Fruit fly (Drosophila melanogaster) whole organism, wandering third instar larva: ENCODE data around the gene Irk1.

Experiments used
- Abd-B ChIP-seq: fragments of >200 bp; optimal IDR thresholded peaks from 2 replicates; lab custom pipeline; 2017; ENCODE audit warnings: missing biosample characterization, missing genetic modification characterization
- CG32264 ChIP-seq: fragments of 200-800 bp; sonication (Bioruptor generic); optimal IDR thresholded peaks from 2 replicates; lab custom pipeline; 2016; ENCODE audit warnings: missing biosample characterization, missing genetic modification characterization
- CG9705 ChIP-seq: fragments of 200-800 bp; sonication (Bioruptor generic); optimal IDR thresholded peaks from 2 replicates; lab custom pipeline; 2018; ENCODE audit warnings: missing biosample characterization, mild to moderate bottlenecking, missing genetic modification characterization
- CrebA ChIP-seq: fragments of 200-800 bp; sonication (Bioruptor generic); optimal IDR thresholded peaks from 2 replicates; lab custom pipeline; 2016; ENCODE audit warnings: missing biosample characterization, mild to moderate bottlenecking, missing genetic modification characterization, borderline replicate concordance
- Dfd ChIP-seq: fragments of >200 bp; optimal IDR thresholded peaks from 2 replicates; lab custom pipeline; 2017; ENCODE audit warnings: missing biosample characterization, missing genetic modification characterization
- Dif ChIP-seq: fragments of 200-275, 200-300 bp; sonication (Bioruptor generic); optimal IDR thresholded peaks from 2 replicates; lab custom pipeline; 2018; ENCODE audit warnings: missing biosample characterization, missing genetic modification characterization; ENCODE audit not compliant: partially characterized antibody
- GATAd ChIP-seq: sonication (Bioruptor generic); optimal IDR thresholded peaks from 2 replicates; lab custom pipeline; 2016; ENCODE audit warnings: missing biosample characterization, missing genetic modification characterization
- HLH106 ChIP-seq: fragments of 200-800 bp; optimal IDR thresholded peaks from 3 replicates; lab custom pipeline; 2019; ENCODE audit warnings: missing biosample characterization, mild to moderate bottlenecking, missing genetic modification characterization, moderate library complexity
- Hnf4 ChIP-seq: fragments of 200-800 bp; sonication (Bioruptor generic); optimal IDR thresholded peaks from 2 replicates; lab custom pipeline; 2016; ENCODE audit warnings: missing biosample characterization, mild to moderate bottlenecking, missing genetic modification characterization
- Hr78 ChIP-seq: fragments of >200 bp; optimal IDR thresholded peaks from 2 replicates; lab custom pipeline; 2017; ENCODE audit warnings: missing biosample characterization, missing genetic modification characterization
- Hr83 ChIP-seq: fragments of 200-300 bp; sonication (Bioruptor generic); optimal IDR thresholded peaks from 2 replicates; lab custom pipeline; 2016; ENCODE audit warnings: missing biosample characterization, mild to moderate bottlenecking, missing genetic modification characterization, moderate library complexity; ENCODE audit not compliant: poor library complexity, severe bottlenecking
- Jra ChIP-seq: sonication (Bioruptor generic); optimal IDR thresholded peaks from 2 replicates; lab custom pipeline; 2016; ENCODE audit warnings: missing biosample characterization, missing genetic modification characterization
- Mio ChIP-seq: sonication (Bioruptor generic); optimal IDR thresholded peaks from 2 replicates; lab custom pipeline; 2016; ENCODE audit warnings: missing biosample characterization, missing genetic modification characterization
- Myc ChIP-seq: fragments of >200 bp; optimal IDR thresholded peaks from 2 replicates; lab custom pipeline; 2017
- N ChIP-seq: fragments of >200 bp; optimal IDR thresholded peaks from 2 replicates; lab custom pipeline; 2018; ENCODE audit warnings: missing biosample characterization, missing external identifiers, missing genetic modification characterization
- OdsH ChIP-seq: fragments of 200-800 bp; sonication (Bioruptor generic); optimal IDR thresholded peaks from 2 replicates; lab custom pipeline; 2016; ENCODE audit warnings: missing biosample characterization, mild to moderate bottlenecking, missing genetic modification characterization
- Rel ChIP-seq, 2 experiments: fragments of 200-800 bp; sonication (Bioruptor generic) in 1 of 2; optimal IDR thresholded peaks; 2 replicates in 1 of 2; 3 replicates in 1 of 2; lab custom pipeline; 2016 to 2019; ENCODE audit warnings: mild to moderate bottlenecking in 2 of 2, missing biosample characterization in 2 of 2, missing genetic modification characterization in 2 of 2, moderate library complexity in 1 of 2
- Sp1 ChIP-seq: fragments of 200-800 bp; sonication (Bioruptor generic); optimal IDR thresholded peaks from 3 replicates; lab custom pipeline; 2019; ENCODE audit warnings: missing biosample characterization, mild to moderate bottlenecking, missing genetic modification characterization, moderate library complexity
- Vsx2 ChIP-seq: fragments of 200-300, 225-300 bp; sonication (Bioruptor generic); optimal IDR thresholded peaks from 2 replicates; lab custom pipeline; 2018; ENCODE audit warnings: missing biosample characterization, missing genetic modification characterization; ENCODE audit not compliant: partially characterized antibody
- br ChIP-seq: fragments of 200-800 bp; sonication (Bioruptor generic); optimal IDR thresholded peaks from 2 replicates; lab custom pipeline; 2016; ENCODE audit warnings: missing biosample characterization, missing genetic modification characterization
- brk ChIP-seq: fragments of 200-800 bp; sonication (Bioruptor generic); optimal IDR thresholded peaks from 2 replicates; lab custom pipeline; 2016; ENCODE audit warnings: missing biosample characterization, mild to moderate bottlenecking, missing genetic modification characterization
- dl ChIP-seq, 2 experiments: fragments of 175-275, 200-275 bp in 1 of 2; fragments of 200-275 bp in 1 of 2; sonication (Bioruptor generic); optimal IDR thresholded peaks; lab custom pipeline; 2018; ENCODE audit warnings: mild to moderate bottlenecking in 2 of 2, missing biosample characterization in 2 of 2, missing genetic modification characterization in 2 of 2, moderate library complexity in 2 of 2; ENCODE audit not compliant: partially characterized antibody in 2 of 2, insufficient read depth in 1 of 2
- dmrt93B ChIP-seq: fragments of 200-800 bp; sonication (Bioruptor generic); optimal IDR thresholded peaks from 2 replicates; lab custom pipeline; 2018; ENCODE audit warnings: missing biosample characterization, mild to moderate bottlenecking, missing genetic modification characterization
- dsf ChIP-seq: sonication (Bioruptor generic); optimal IDR thresholded peaks from 2 replicates; lab custom pipeline; 2016; ENCODE audit warnings: missing biosample characterization, missing genetic modification characterization, borderline replicate concordance
- ey ChIP-seq: fragments of 200-800 bp; sonication (Bioruptor generic); optimal IDR thresholded peaks from 2 replicates; lab custom pipeline; 2016; ENCODE audit warnings: missing biosample characterization, missing genetic modification characterization
- foxo ChIP-seq, 2 experiments: fragments of 200-800 bp; sonication (Bioruptor generic); optimal IDR thresholded peaks; 2 replicates in 1 of 2; 3 replicates in 1 of 2; lab custom pipeline; 2016 to 2017; ENCODE audit warnings: missing biosample characterization in 2 of 2, missing genetic modification characterization in 2 of 2
- fru ChIP-seq: fragments of 200-800 bp; sonication (Bioruptor generic); optimal IDR thresholded peaks from 3 replicates; lab custom pipeline; 2016; ENCODE audit warnings: missing biosample characterization, mild to moderate bottlenecking, missing genetic modification characterization
- h ChIP-seq: fragments of 200-800 bp; sonication (Bioruptor generic); optimal IDR thresholded peaks from 3 replicates; lab custom pipeline; 2016; ENCODE audit warnings: missing biosample characterization, mild to moderate bottlenecking, missing genetic modification characterization
- jim ChIP-seq: fragments of 175-275, 200-325 bp; sonication (Bioruptor generic); optimal IDR thresholded peaks from 2 replicates; lab custom pipeline; 2016; ENCODE audit warnings: missing biosample characterization, mild to moderate bottlenecking, missing genetic modification characterization
- lola ChIP-seq: fragments of >200 bp; optimal IDR thresholded peaks from 2 replicates; lab custom pipeline; 2017; ENCODE audit warnings: missing biosample characterization, missing genetic modification characterization
- pan ChIP-seq: fragments of >200 bp; optimal IDR thresholded peaks from 2 replicates; lab custom pipeline; 2017
- psq ChIP-seq: fragments of 200-800 bp; sonication (Bioruptor generic); optimal IDR thresholded peaks from 3 replicates; lab custom pipeline; 2017; ENCODE audit warnings: missing biosample characterization, mild to moderate bottlenecking, missing genetic modification characterization, moderate library complexity
- rgr ChIP-seq: fragments of 200-800 bp; sonication (Bioruptor generic); optimal IDR thresholded peaks from 3 replicates; lab custom pipeline; 2016; ENCODE audit warnings: missing biosample characterization, mild to moderate bottlenecking, missing genetic modification characterization
- sage ChIP-seq: fragments of 200-800 bp; sonication (Bioruptor generic); optimal IDR thresholded peaks from 2 replicates; lab custom pipeline; 2016; ENCODE audit warnings: missing biosample characterization, mild to moderate bottlenecking, missing genetic modification characterization
- sv ChIP-seq: fragments of 200-800 bp; sonication (Bioruptor generic); optimal IDR thresholded peaks from 3 replicates; lab custom pipeline; 2016; ENCODE audit warnings: missing biosample characterization, missing genetic modification characterization
- tai ChIP-seq: sonication (Bioruptor generic); optimal IDR thresholded peaks from 2 replicates; lab custom pipeline; 2016; ENCODE audit warnings: missing biosample characterization, missing genetic modification characterization
- usp ChIP-seq: fragments of >200 bp; optimal IDR thresholded peaks from 2 replicates; lab custom pipeline; 2017; ENCODE audit warnings: missing biosample characterization, missing genetic modification characterization
- woc ChIP-seq: sonication (Bioruptor generic); optimal IDR thresholded peaks from 2 replicates; lab custom pipeline; 2016; ENCODE audit warnings: missing biosample characterization, mild to moderate bottlenecking, missing genetic modification characterization

The Irk1 gene

DNA sequence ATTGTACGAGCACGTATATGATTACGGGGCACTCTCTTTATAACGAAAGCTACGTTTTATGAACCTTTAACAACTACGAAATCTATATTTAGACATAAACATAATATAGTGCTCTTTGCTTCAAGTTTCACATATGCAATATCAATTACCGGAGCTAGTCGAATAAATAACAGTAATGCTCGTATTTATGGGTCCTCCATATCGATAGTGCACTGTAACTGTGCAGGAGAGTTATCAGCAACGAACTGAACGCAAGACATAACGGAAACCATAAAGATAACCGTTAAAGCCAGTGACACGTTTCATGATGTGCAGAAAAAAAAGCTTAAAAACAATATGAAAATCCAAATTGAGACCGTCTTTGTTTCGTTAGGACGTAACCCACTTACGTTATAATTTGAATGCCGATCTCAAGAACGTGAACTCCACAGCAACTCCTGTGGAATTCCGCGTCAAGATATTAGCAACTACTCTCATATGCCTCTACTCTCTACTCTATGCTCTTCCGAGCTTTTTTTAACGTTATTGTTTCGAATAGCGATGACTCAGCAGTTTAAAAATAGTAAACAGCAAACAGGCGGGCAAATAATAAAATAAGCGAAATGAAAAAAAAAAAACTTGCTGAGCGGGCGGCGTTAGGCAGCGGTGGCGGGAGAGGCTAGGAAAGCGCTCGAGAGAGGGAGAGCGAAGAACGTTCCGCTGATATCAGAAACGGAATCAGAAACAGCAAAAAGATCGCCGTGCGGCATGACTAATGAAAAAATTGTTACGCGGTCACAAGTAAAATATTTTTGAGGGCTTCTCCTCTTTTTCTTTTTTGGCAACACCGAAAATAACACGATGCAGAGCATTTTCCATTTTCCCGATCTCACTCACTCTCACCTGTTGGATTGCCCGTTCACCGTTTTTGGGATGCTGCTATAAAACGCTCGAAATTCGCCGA, 22.1 kb downstream of the Irk1 start (continued):
- TF ChIP-seq Mio (GFP tag; lab: Kevin White, UChicago) (peak; percentile 7), pan (lab: Kevin White, UChicago) (no peak), Rel (GFP tag; optimal IDR thresholded peaks at IDR 0.05; lab: Kevin White, UChicago) (peak; percentile 79), Rel (tag; optimal IDR thresholded peaks at IDR 0.05; lab: Kevin White, UChicago) (peak; percentile 46), CG9705 (GFP tag; lab: Kevin White, UChicago) (peak; percentile 72), foxo (GFP tag; optimal IDR thresholded peaks at IDR 0.05; lab: Kevin White, UChicago) (peak; percentile 66 to 92), fru (GFP tag; lab: Kevin White, UChicago) (peak; percentile 91), h (GFP tag; lab: Kevin White, UChicago) (peak; percentile 93), woc (peak; percentile 77)

DNA sequence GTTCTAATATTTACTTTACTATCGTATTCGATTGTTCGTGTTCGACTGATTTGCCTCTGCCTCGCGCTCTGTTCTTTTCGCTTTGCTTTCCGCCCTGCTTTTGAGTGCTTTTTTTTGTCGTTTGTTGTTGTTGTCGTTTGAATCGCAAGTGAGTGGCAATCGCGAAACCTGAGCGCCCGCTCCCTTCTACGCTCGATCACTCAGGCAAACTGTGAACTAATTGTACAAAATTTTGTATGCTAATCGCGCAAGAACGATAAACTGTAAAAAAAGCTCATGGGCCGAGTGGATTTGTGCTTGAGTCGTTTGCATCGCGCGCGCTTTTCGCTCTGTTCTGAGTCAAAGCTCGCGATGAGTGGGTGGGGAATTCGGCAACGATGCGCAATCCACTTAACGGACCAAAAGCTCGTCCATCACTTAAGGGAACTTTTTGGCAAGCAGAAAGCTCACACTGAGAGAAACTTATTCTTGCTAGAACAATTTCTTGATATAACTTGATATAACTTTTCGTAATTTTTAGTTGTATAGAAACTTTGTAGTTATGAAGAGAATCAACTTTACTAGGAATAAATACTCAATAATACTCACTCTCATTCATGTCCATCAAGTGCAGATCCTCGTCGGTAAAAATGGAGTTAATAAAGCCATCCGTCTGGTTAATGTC, 23.1 kb downstream of the Irk1 start:
- no peak for TF ChIP-seq Myc (lab: Kevin White, UChicago)
- no peak for TF ChIP-seq Hr78
- no peak for TF ChIP-seq Dif (GFP tag; lab: Kevin White, UChicago)
- TF ChIP-seq pan (lab: Kevin White, UChicago) = no peak
- TF ChIP-seq brk (GFP tag; lab: Kevin White, UChicago) = peak; percentile 49
- no peak for TF ChIP-seq jim (GFP tag; lab: Kevin White, UChicago)
- peak; percentile 58 for TF ChIP-seq br
- TF ChIP-seq sv (GFP tag; lab: Kevin White, UChicago) = no peak
- no peak for TF ChIP-seq Hr83 (GFP tag; lab: Kevin White, UChicago)
- TF ChIP-seq Jra (GFP tag; lab: Kevin White, UChicago) = no peak
- no peak for TF ChIP-seq N (GFP tag; lab: Kevin White, UChicago)
- no peak for TF ChIP-seq dmrt93B (GFP tag; lab: Kevin White, UChicago)
- peak in 1 of 2 experiments; percentile 6 for TF ChIP-seq dl (GFP tag; optimal IDR thresholded peaks at IDR 0.05; lab: Kevin White, UChicago; ENCODE audit: insufficient read depth in 1 of 2, partially characterized antibody in 2 of 2)
- TF ChIP-seq Mio (GFP tag; lab: Kevin White, UChicago) = no peak
- peak; percentile 33 for TF ChIP-seq rgr (GFP tag; lab: Kevin White, UChicago)
- peak; percentile 56 for TF ChIP-seq fru (GFP tag; lab: Kevin White, UChicago)
- TF ChIP-seq sage (GFP tag; lab: Kevin White, UChicago) = no peak
- peak; percentile 70 for TF ChIP-seq psq (GFP tag; lab: Kevin White, UChicago)
- peak; percentile 46 for TF ChIP-seq Hnf4
- TF ChIP-seq dsf = no peak
- TF ChIP-seq CG32264 (GFP tag; lab: Kevin White, UChicago) = no peak
- no peak for TF ChIP-seq woc
- peak; percentile 51 for TF ChIP-seq ey
- no peak for TF ChIP-seq Vsx2 (GFP tag; lab: Kevin White, UChicago)
- TF ChIP-seq CG9705 (GFP tag; lab: Kevin White, UChicago) = no peak
- TF ChIP-seq HLH106 (tag; lab: Kevin White, UChicago) = peak; percentile 67
- peak; percentile 22 for TF ChIP-seq tai (GFP tag; lab: Kevin White, UChicago)
- TF ChIP-seq lola (GFP tag; lab: Kevin White, UChicago) = no peak
- no peak for TF ChIP-seq CrebA (GFP tag; lab: Kevin White, UChicago)
- TF ChIP-seq Dfd = no peak
- peak; percentile 49 for TF ChIP-seq h (GFP tag; lab: Kevin White, UChicago)
- TF ChIP-seq GATAd (GFP tag; lab: Kevin White, UChicago) = no peak
- peak in 1 of 2 experiments; percentile 71 for TF ChIP-seq foxo (GFP tag; optimal IDR thresholded peaks at IDR 0.05; lab: Kevin White, UChicago)
- peak; percentile 49 for TF ChIP-seq Sp1
- peak; percentile 33 for TF ChIP-seq OdsH (GFP tag; lab: Kevin White, UChicago)
- TF ChIP-seq Abd-B (GFP tag; lab: Kevin White, UChicago) = no peak
- TF ChIP-seq Rel (GFP tag; optimal IDR thresholded peaks at IDR 0.05; lab: Kevin White, UChicago) = no peak
- TF ChIP-seq Rel (tag; optimal IDR thresholded peaks at IDR 0.05; lab: Kevin White, UChicago) = peak; percentile 62
- TF ChIP-seq usp (GFP tag; lab: Kevin White, UChicago) = no peak
